Worm (Caenorhabditis elegans): ENCODE data around the gene Y76B12C.6.

DNA sequence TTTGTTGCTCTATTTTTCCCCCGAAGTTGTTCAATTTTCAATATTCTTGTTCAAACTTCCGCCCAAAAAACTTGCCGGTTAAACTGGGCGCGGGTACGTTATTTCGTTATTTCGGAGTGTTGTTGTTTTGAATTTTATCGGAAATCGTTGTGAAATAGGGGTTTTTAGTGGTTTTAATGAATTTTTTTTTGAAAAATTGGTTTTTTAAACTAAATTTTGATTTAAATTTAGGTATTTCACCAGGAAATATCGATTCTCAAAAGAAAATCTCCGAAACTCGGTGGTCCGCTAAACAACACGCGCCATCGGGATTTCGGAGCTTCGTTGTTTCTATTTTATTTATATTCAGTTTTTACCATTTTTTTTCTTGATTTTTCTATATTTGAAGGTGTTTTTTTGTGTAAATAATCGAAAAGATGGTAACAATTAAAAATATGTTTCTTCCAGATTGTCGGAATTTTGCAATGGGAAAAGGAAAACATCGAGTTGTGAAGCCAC is 28.0 kb upstream of the Y76B12C.6 start, which contains the start of gene F52C12.2:
- TF ChIP-seq pha-4 (tag; optimal IDR thresholded peaks at IDR 0.05) = no peak
- TF ChIP-seq nhr-76 (tag; optimal IDR thresholded peaks at IDR 0.05) = no peak
- TF ChIP-seq nhr-12 (tag; optimal IDR thresholded peaks at IDR 0.05) = no peak
- TF ChIP-seq ceh-43 (GFP tag; optimal IDR thresholded peaks at IDR 0.05) = no peak
- no peak for TF ChIP-seq tbx-8 (GFP tag; optimal IDR thresholded peaks at IDR 0.05)
- peak; percentile 41 for TF ChIP-seq lin-13 (tag; optimal IDR thresholded peaks at IDR 0.05)
- TF ChIP-seq nhr-28 (tag; optimal IDR thresholded peaks at IDR 0.05) = no peak
